Fruit fly (Drosophila melanogaster) Kc167 (cell line): ENCODE results near the gene ana1.

Experiments used
- h ChIP-seq: fragments of >200 bp; optimal IDR thresholded peaks from 3 replicates; lab custom pipeline; 2018; ENCODE audit warnings: missing external identifiers
- insv ChIP-seq: fragments of >200 bp; optimal IDR thresholded peaks from 3 replicates; lab custom pipeline; 2018; ENCODE audit warnings: missing external identifiers
- psq ChIP-seq: fragments of >200 bp; optimal IDR thresholded peaks from 2 replicates; lab custom pipeline; 2017; ENCODE audit warnings: missing external identifiers

- TF ChIP-seq insv, result no peak
- TF ChIP-seq h (lab: Kevin White, UChicago), result no peak
- no peak for TF ChIP-seq psq (lab: Kevin White, UChicago)
These were observed 12.8 kb downstream of the ana1 start for dm6 chr3R:24543033-24543675.
